Worm (Caenorhabditis elegans) whole organism, L4/young adult: ENCODE data around the gene col-41.

Experiments
- W03F9.2 ChIP-seq: fragments of 150-350 bp; optimal IDR thresholded peaks from 2 replicates; lab custom pipeline; 2014; ENCODE audit warnings: missing biosample characterization, missing genetic modification characterization
- dao-5 ChIP-seq: sonication (generic microtip); optimal IDR thresholded peaks from 2 replicates; lab custom pipeline; 2016; ENCODE audit warnings: missing genotype, missing genetic modification characterization, moderate library complexity, missing compliant biosample characterization
- him-1 ChIP-seq: sonication (generic microtip); optimal IDR thresholded peaks from 2 replicates; lab custom pipeline; 2016; ENCODE audit warnings: missing genotype, missing genetic modification reagents, missing genetic modification characterization, missing compliant biosample characterization

ce11 chrX:15133180-15133579 is 43.1 kb downstream of the col-41 start:
- no peak for TF ChIP-seq him-1 (tag; lab: Kevin White, UChicago)
- no peak for TF ChIP-seq W03F9.2
- TF ChIP-seq dao-5 = no peak
